Worm (Caenorhabditis elegans): Measurements from ENCODE around the gene T10H9.1.

The T10H9.1 gene

ce11 chrV:6688392-6688791 is 39.0 kb downstream of the T10H9.1 start, which contains the start of gene K11G9.5:
Gene K11G9.5 (minus strand): TSS chrV:6688492.
- no peak for TF ChIP-seq unc-120 (tag; optimal IDR thresholded peaks at IDR 0.05; ENCODE audit: poor library complexity, severe bottlenecking)
- TF ChIP-seq M03D4.4 (tag; optimal IDR thresholded peaks at IDR 0.05) = no peak
- TF ChIP-seq zip-8 (tag; optimal IDR thresholded peaks at IDR 0.05) = no peak
- no peak for TF ChIP-seq ceh-83 (GFP tag; optimal IDR thresholded peaks at IDR 0.05)
- TF ChIP-seq nhr-12 (tag; optimal IDR thresholded peaks at IDR 0.05) = no peak
- no peak for TF ChIP-seq nhr-76 (tag; optimal IDR thresholded peaks at IDR 0.05)

- TF ChIP-seq ceh-83 (GFP tag; optimal IDR thresholded peaks at IDR 0.05) (no peak), cnd-1 (tag; optimal IDR thresholded peaks at IDR 0.05) (no peak), unc-62 (GFP tag; optimal IDR thresholded peaks at IDR 0.05) (no peak), sem-2 (GFP tag; optimal IDR thresholded peaks at IDR 0.05) (no peak)
Observed at ce11 chrV:6690075-6690474, 40.7 kb downstream of the T10H9.1 start.

- no peak for TF ChIP-seq hlh-1 (tag; optimal IDR thresholded peaks at IDR 0.05)
- no peak for TF ChIP-seq ceh-83 (GFP tag; optimal IDR thresholded peaks at IDR 0.05)
- TF ChIP-seq flh-1 (GFP tag; optimal IDR thresholded peaks at IDR 0.05) = no peak
- no peak for TF ChIP-seq zip-8 (tag; optimal IDR thresholded peaks at IDR 0.05)
- TF ChIP-seq nhr-237 (tag; optimal IDR thresholded peaks at IDR 0.05) = no peak
- no peak for TF ChIP-seq nhr-12 (tag; optimal IDR thresholded peaks at IDR 0.05)
- no peak for TF ChIP-seq bed-3 (GFP tag; optimal IDR thresholded peaks at IDR 0.05)
- TF ChIP-seq nhr-76 (tag; optimal IDR thresholded peaks at IDR 0.05) = no peak
- no peak for TF ChIP-seq unc-62 (GFP tag; optimal IDR thresholded peaks at IDR 0.05)
- TF ChIP-seq drap-1 (GFP tag; optimal IDR thresholded peaks at IDR 0.05) = no peak
- no peak for TF ChIP-seq nhr-2 (tag; optimal IDR thresholded peaks at IDR 0.05)
- no peak for TF ChIP-seq nhr-28 (tag; optimal IDR thresholded peaks at IDR 0.05)
- TF ChIP-seq ztf-11 (tag; optimal IDR thresholded peaks at IDR 0.05) = no peak
- TF ChIP-seq ces-1 (GFP tag; optimal IDR thresholded peaks at IDR 0.05) = no peak
- TF ChIP-seq pha-4 (tag; optimal IDR thresholded peaks at IDR 0.05) = no peak
- TF ChIP-seq ceh-43 (GFP tag; optimal IDR thresholded peaks at IDR 0.05) = no peak
- no peak for TF ChIP-seq mep-1 (tag; optimal IDR thresholded peaks at IDR 0.05)
Observed at ce11 chrV:6691813-6692351, 42.5 kb downstream of the T10H9.1 start, which contains the start of gene mtl-1. Gene mtl-1 (minus strand): TSS chrV:6691863.

ce11 chrV:6694668-6695067 is 45.3 kb downstream of the T10H9.1 start, which contains the start of gene W02F12.8:
Gene W02F12.8 (minus strand): TSS chrV:6694768.
- no peak for TF ChIP-seq lin-13 (tag; optimal IDR thresholded peaks at IDR 0.05)
- TF ChIP-seq ceh-83 (GFP tag; optimal IDR thresholded peaks at IDR 0.05) = no peak
- TF ChIP-seq mep-1 (tag; optimal IDR thresholded peaks at IDR 0.05) = no peak
- TF ChIP-seq lin-32 (GFP tag; optimal IDR thresholded peaks at IDR 0.05) = no peak
- TF ChIP-seq pha-4 (tag; optimal IDR thresholded peaks at IDR 0.05) = no peak
- TF ChIP-seq nhr-2 (tag; optimal IDR thresholded peaks at IDR 0.05) = no peak
- no peak for TF ChIP-seq mls-2 (tag; optimal IDR thresholded peaks at IDR 0.05)
- no peak for TF ChIP-seq unc-39 (tag; optimal IDR thresholded peaks at IDR 0.05)
- TF ChIP-seq unc-120 (tag; optimal IDR thresholded peaks at IDR 0.05; ENCODE audit: poor library complexity, severe bottlenecking) = no peak
- TF ChIP-seq elt-3 (tag; optimal IDR thresholded peaks at IDR 0.05) = no peak

DNA sequence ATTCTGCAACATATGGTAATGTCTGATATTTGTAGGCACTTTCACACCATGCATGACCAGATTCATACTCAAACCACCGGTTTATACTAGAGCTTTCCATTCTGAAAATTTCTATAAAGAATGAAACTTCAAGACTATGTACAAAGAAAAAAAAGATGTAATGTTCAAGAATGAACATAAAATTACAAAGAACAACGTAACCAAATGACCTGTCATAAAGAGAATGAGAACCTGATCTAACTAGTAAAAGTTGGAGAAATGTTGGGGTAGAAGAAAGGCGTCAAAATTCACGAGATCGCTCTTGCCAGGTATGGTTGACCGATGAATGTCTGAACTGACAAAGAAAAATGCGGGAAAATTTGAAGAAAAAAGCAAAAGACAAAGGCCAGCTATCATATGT is 48.1 kb downstream of the T10H9.1 start, which contains the start of gene W02F12.2:
Gene W02F12.2, minus strand, starts transcription at position 101 of the 400 bp plus-strand sequence.
- TF ChIP-seq hlh-1 (tag; optimal IDR thresholded peaks at IDR 0.05) (no peak), sem-2 (GFP tag; optimal IDR thresholded peaks at IDR 0.05) (no peak), flh-1 (GFP tag; optimal IDR thresholded peaks at IDR 0.05) (no peak), nhr-237 (tag; optimal IDR thresholded peaks at IDR 0.05) (no peak), nhr-76 (tag; optimal IDR thresholded peaks at IDR 0.05) (no peak), nhr-2 (tag; optimal IDR thresholded peaks at IDR 0.05) (no peak), ztf-11 (tag; optimal IDR thresholded peaks at IDR 0.05) (no peak), ceh-83 (GFP tag; optimal IDR thresholded peaks at IDR 0.05) (no peak)

ce11 chrV:6699021-6699420 is 49.6 kb downstream of the T10H9.1 start:
- TF ChIP-seq nhr-12 (tag; optimal IDR thresholded peaks at IDR 0.05) (no peak), ceh-43 (GFP tag; optimal IDR thresholded peaks at IDR 0.05) (no peak), elt-1 (tag; optimal IDR thresholded peaks at IDR 0.05; ENCODE audit: borderline replicate concordance, insufficient read depth) (no peak), bed-3 (GFP tag; optimal IDR thresholded peaks at IDR 0.05) (no peak), M03D4.4 (tag; optimal IDR thresholded peaks at IDR 0.05) (no peak), lin-13 (tag; optimal IDR thresholded peaks at IDR 0.05) (no peak), lin-32 (GFP tag; optimal IDR thresholded peaks at IDR 0.05) (no peak), ham-2 (GFP tag; optimal IDR thresholded peaks at IDR 0.05) (no peak), snpc-4 (tag; optimal IDR thresholded peaks at IDR 0.05) (no peak), drap-1 (GFP tag; optimal IDR thresholded peaks at IDR 0.05) (no peak), ceh-83 (GFP tag; optimal IDR thresholded peaks at IDR 0.05) (no peak), zip-8 (tag; optimal IDR thresholded peaks at IDR 0.05) (no peak), unc-62 (GFP tag; optimal IDR thresholded peaks at IDR 0.05) (no peak), pha-4 (tag; optimal IDR thresholded peaks at IDR 0.05) (no peak), hlh-1 (tag; optimal IDR thresholded peaks at IDR 0.05) (no peak), unc-120 (tag; optimal IDR thresholded peaks at IDR 0.05; ENCODE audit: poor library complexity, severe bottlenecking) (no peak), blmp-1 (tag; optimal IDR thresholded peaks at IDR 0.05) (no peak)

All from whole organism, mixed stage, embryonic.